Worm (Caenorhabditis elegans): ENCODE measurements around the gene Y75B8A.10.

Gene Y75B8A.10

ce11 chrIII:12218633-12219097 is 35.8 kb upstream of the Y75B8A.10 start, which contains the start of the genes gex-4 and gphr-1 (continued):
- TF ChIP-seq athp-1 (tag; optimal IDR thresholded peaks at IDR 0.05) (no peak), lin-35 (GFP tag; optimal IDR thresholded peaks at IDR 0.05) (no peak)

- TF ChIP-seq F10E7.11 (tag; optimal IDR thresholded peaks at IDR 0.05) (no peak), hmg-1.2 (GFP tag; IDR thresholded peaks at IDR 0.05) (no peak), nhr-120 (GFP tag; IDR thresholded peaks at IDR 0.05) (no peak), bed-2 (GFP tag; IDR thresholded peaks at IDR 0.05) (no peak), lsy-27 (tag; optimal IDR thresholded peaks at IDR 0.05; ENCODE audit: borderline replicate concordance, insufficient read depth) (no peak), F39B2.1 (GFP tag; IDR thresholded peaks at IDR 0.05) (no peak), K11D2.4 (GFP tag; IDR thresholded peaks at IDR 0.05) (no peak), let-526 (GFP tag; IDR thresholded peaks at IDR 0.05) (no peak)
Measured at ce11 chrIII:12218078-12218477, 35.3 kb upstream of the Y75B8A.10 start.

- TF ChIP-seq lir-1 (GFP tag; conservative IDR thresholded peaks at IDR 0.05) (no peak), mxl-1 (tag; optimal IDR thresholded peaks at IDR 0.05) (no peak), F57A8.1 (GFP tag; optimal IDR thresholded peaks at IDR 0.05) (no peak), nhr-120 (GFP tag; IDR thresholded peaks at IDR 0.05) (no peak), snpc-1.3 (tag; optimal IDR thresholded peaks at IDR 0.05; ENCODE audit: insufficient read depth) (no peak), egrh-3 (GFP tag; IDR thresholded peaks at IDR 0.05) (no peak), lsl-1 (GFP tag; optimal IDR thresholded peaks at IDR 0.05) (no peak), somi-1 (GFP tag; optimal IDR thresholded peaks at IDR 0.05) (no peak), hlh-12 (tag; optimal IDR thresholded peaks at IDR 0.05) (no peak), T07F8.4 (tag; optimal IDR thresholded peaks at IDR 0.05) (no peak), gei-17 (GFP tag; optimal IDR thresholded peaks at IDR 0.05) (no peak), B0336.3 (GFP tag; IDR thresholded peaks at IDR 0.05) (no peak), sptf-2 (GFP tag; optimal IDR thresholded peaks at IDR 0.05) (no peak), dpl-1 (GFP tag; optimal IDR thresholded peaks at IDR 0.05) (no peak), pbrm-1 (GFP tag; IDR thresholded peaks at IDR 0.05) (no peak)
Measured at ce11 chrIII:12215596-12215995, 32.8 kb upstream of the Y75B8A.10 start, which contains the start of gene Y75B8A.13. TSS of gene Y75B8A.13 (minus strand) at chrIII:12215696.

ce11 chrIII:12207574-12207973 is 24.8 kb upstream of the Y75B8A.10 start:
- TF ChIP-seq ceh-58 (GFP tag; IDR thresholded peaks at IDR 0.05) (0 out of 2 replicates have a peak, but pooled peaks have one; percentile 16), lin-26 (GFP tag; IDR thresholded peaks at IDR 0.05) (no peak)

- TF ChIP-seq pbrm-1 (GFP tag; IDR thresholded peaks at IDR 0.05) (no peak), K12H6.12 (tag; optimal IDR thresholded peaks at IDR 0.05) (no peak), zfh-2 (GFP tag; conservative IDR thresholded peaks at IDR 0.05) (peak; percentile 66), lin-26 (GFP tag; IDR thresholded peaks at IDR 0.05) (0 out of 2 replicates have a peak, but pooled peaks have one; percentile 28), ceh-58 (GFP tag; IDR thresholded peaks at IDR 0.05) (no peak)
Measured at ce11 chrIII:12205271-12205670, 22.5 kb upstream of the Y75B8A.10 start.

- TF ChIP-seq hlh-12 (tag; optimal IDR thresholded peaks at IDR 0.05): no peak
Measured at ce11 chrIII:12202437-12202836, 19.6 kb upstream of the Y75B8A.10 start, which contains the start of gene osm-12. TSS of gene osm-12 (minus strand) at chrIII:12202537.

ce11 chrIII:12198135-12198534 is 15.3 kb upstream of the Y75B8A.10 start:
- no peak for TF ChIP-seq ceh-91 (GFP tag; IDR thresholded peaks at IDR 0.05)
- no peak for TF ChIP-seq F22D6.2 (tag; optimal IDR thresholded peaks at IDR 0.05)
- no peak for TF ChIP-seq unc-130 (GFP tag; optimal IDR thresholded peaks at IDR 0.05)
- TF ChIP-seq hmg-1.2 (GFP tag; IDR thresholded peaks at IDR 0.05): no peak
- no peak for TF ChIP-seq attf-5 (GFP tag; optimal IDR thresholded peaks at IDR 0.05)
- TF ChIP-seq ceh-100 (GFP tag; IDR thresholded peaks at IDR 0.05): no peak
- no peak for TF ChIP-seq nhr-179 (tag; optimal IDR thresholded peaks at IDR 0.05)
- TF ChIP-seq snpc-1.3 (tag; optimal IDR thresholded peaks at IDR 0.05; ENCODE audit: insufficient read depth): no peak
